Fruit fly (Drosophila melanogaster): ENCODE results near the gene CG33630.
A peak's percentile ranks its signal among the peaks of the same experiment; 100 is the strongest.

Gene CG33630

dm6 chr3R:10109938-10110337 lies 47.5 kb downstream of the CG33630 start, which contains the start of gene Fmr1 (continued):
- TF ChIP-seq zf30C (GFP tag; optimal IDR thresholded peaks at IDR 0.05), result no peak
- TF ChIP-seq crc (GFP tag; optimal IDR thresholded peaks at IDR 0.05), result peak; percentile 33
- TF ChIP-seq lbe (GFP tag; optimal IDR thresholded peaks at IDR 0.05), result no peak
- TF ChIP-seq CG1024 (GFP tag; IDR thresholded peaks at IDR 0.05), result no peak
- TF ChIP-seq nmo (GFP tag; optimal IDR thresholded peaks at IDR 0.05), result peak; percentile 77
- TF ChIP-seq CG7271 (tag; optimal IDR thresholded peaks at IDR 0.05), result no peak
- TF ChIP-seq Hmx (GFP tag; optimal IDR thresholded peaks at IDR 0.05), result no peak
- TF ChIP-seq salm (tag; optimal IDR thresholded peaks at IDR 0.05), result no peak
- peak; percentile 70 for TF ChIP-seq CG10267 (tag; optimal IDR thresholded peaks at IDR 0.05)
- TF ChIP-seq CG13624 (GFP tag; optimal IDR thresholded peaks at IDR 0.05), result peak; percentile 59
- TF ChIP-seq D (optimal IDR thresholded peaks at IDR 0.05), result peak; percentile 71
- no peak for TF ChIP-seq D (GFP tag; optimal IDR thresholded peaks at IDR 0.05)
- peak; percentile 40 for TF ChIP-seq al (GFP tag; IDR thresholded peaks at IDR 0.05)
- peak; percentile 94 for TF ChIP-seq CG17186 (GFP tag; optimal IDR thresholded peaks at IDR 0.05)
- TF ChIP-seq CG10979 (tag; optimal IDR thresholded peaks at IDR 0.05), result peak; percentile 19
- TF ChIP-seq Vsx1 (GFP tag; optimal IDR thresholded peaks at IDR 0.05), result no peak
- no peak for TF ChIP-seq rib (GFP tag; IDR thresholded peaks at IDR 0.05)
- no peak for TF ChIP-seq CG34376 (GFP tag; optimal IDR thresholded peaks at IDR 0.05)
- peak in 1 of 2 experiments; percentile 35 for TF ChIP-seq bsh (GFP tag; optimal IDR thresholded peaks at IDR 0.05)
- TF ChIP-seq CG12391 (tag; optimal IDR thresholded peaks at IDR 0.05), result peak; percentile 61
- peak; percentile 68 for TF ChIP-seq Rfx (GFP tag; IDR thresholded peaks at IDR 0.05)
- TF ChIP-seq CG2202 (tag; optimal IDR thresholded peaks at IDR 0.05), result no peak
- peak; percentile 45 for TF ChIP-seq CG8089 (GFP tag; optimal IDR thresholded peaks at IDR 0.05)
- peak; percentile 62 for TF ChIP-seq slbo (GFP tag; IDR thresholded peaks at IDR 0.05)
- TF ChIP-seq CG14667 (GFP tag; IDR thresholded peaks at IDR 0.05), result 0 out of 2 replicates have a peak, but pooled peaks have one; percentile 12
- peak; percentile 61 for TF ChIP-seq CG14014 (GFP tag; IDR thresholded peaks at IDR 0.05)
- peak; percentile 81 for TF ChIP-seq Antp (GFP tag; optimal IDR thresholded peaks at IDR 0.05)
- TF ChIP-seq gt (GFP tag; IDR thresholded peaks at IDR 0.05), result no peak
- peak; percentile 89 for TF ChIP-seq trem (tag; optimal IDR thresholded peaks at IDR 0.05)
- TF ChIP-seq dysf (GFP tag; IDR thresholded peaks at IDR 0.05), result peak; percentile 57
- no peak for TF ChIP-seq CG3407 (GFP tag; optimal IDR thresholded peaks at IDR 0.05)
- TF ChIP-seq Poxn (GFP tag; IDR thresholded peaks at IDR 0.05), result no peak
- TF ChIP-seq PHDP (tag; optimal IDR thresholded peaks at IDR 0.05), result peak; percentile 40
- no peak for TF ChIP-seq br (optimal IDR thresholded peaks at IDR 0.05)
- TF ChIP-seq pho (GFP tag; optimal IDR thresholded peaks at IDR 0.05), result peak; percentile 42
- TF ChIP-seq CoRest (tag; optimal IDR thresholded peaks at IDR 0.05), result peak; percentile 68
- no peak for TF ChIP-seq sd (tag; optimal IDR thresholded peaks at IDR 0.05)
- TF ChIP-seq Sry-β (GFP tag; optimal IDR thresholded peaks at IDR 0.05), result peak; percentile 23
- TF ChIP-seq az2 (GFP tag; optimal IDR thresholded peaks at IDR 0.05), result peak; percentile 26
- no peak for TF ChIP-seq cato (GFP tag; optimal IDR thresholded peaks at IDR 0.05; ENCODE audit: borderline replicate concordance)
- peak; percentile 44; the same call in 1 of the 2 replicates for TF ChIP-seq Scr (GFP tag; IDR thresholded peaks at IDR 0.05; ENCODE audit: partially characterized antibody)
- TF ChIP-seq MTF-1 (GFP tag; optimal IDR thresholded peaks at IDR 0.05; ENCODE audit: borderline replicate concordance), result no peak
- TF ChIP-seq pb (GFP tag; optimal IDR thresholded peaks at IDR 0.05), result peak; percentile 60
- no peak for TF ChIP-seq CG34422 (GFP tag; IDR thresholded peaks at IDR 0.05)
- TF ChIP-seq Elba2 (GFP tag; optimal IDR thresholded peaks at IDR 0.05), result peak; percentile 40
- TF ChIP-seq CG10366 (GFP tag; IDR thresholded peaks at IDR 0.05), result no peak
- TF ChIP-seq CG9797 (GFP tag; optimal IDR thresholded peaks at IDR 0.05), result peak; percentile 60
- peak; percentile 29; the same call in 1 of the 2 replicates for TF ChIP-seq CG11247 (GFP tag; IDR thresholded peaks at IDR 0.05)
- TF ChIP-seq Dll (GFP tag; IDR thresholded peaks at IDR 0.05; ENCODE audit: partially characterized antibody), result peak; percentile 10; the same call in 1 of the 4 replicates
- no peak for TF ChIP-seq vnd (GFP tag; IDR thresholded peaks at IDR 0.05; ENCODE audit: partially characterized antibody)
- TF ChIP-seq zfh2 (GFP tag; optimal IDR thresholded peaks at IDR 0.05), result peak; percentile 59

All from whole organism, embryonic.